Worm (Caenorhabditis elegans): Measurements from ENCODE around the gene scrm-5.

Gene scrm-5

ce11 chrIV:4154641-4155040 lies 7.6 kb upstream of the scrm-5 start, which contains the start of gene K08D10.14:
Gene K08D10.14 (plus strand): TSS chrIV:4154941.
- TF ChIP-seq hnd-1 (tag; optimal IDR thresholded peaks at IDR 0.05), result no peak
- TF ChIP-seq tra-4 (tag; optimal IDR thresholded peaks at IDR 0.05), result no peak
- no peak for TF ChIP-seq ceh-13 (GFP tag; optimal IDR thresholded peaks at IDR 0.05)
- no peak for TF ChIP-seq ceh-36 (tag; optimal IDR thresholded peaks at IDR 0.05)
- TF ChIP-seq tbx-37 (GFP tag; conservative IDR thresholded peaks at IDR 0.05), result no peak
- no peak for TF ChIP-seq ama-1 (optimal IDR thresholded peaks at IDR 0.05)
- no peak for TF ChIP-seq hmg-4 (GFP tag; optimal IDR thresholded peaks at IDR 0.05)
- TF ChIP-seq flt-1 (GFP tag; IDR thresholded peaks at IDR 0.05), result no peak
- no peak for TF ChIP-seq ets-7 (tag; optimal IDR thresholded peaks at IDR 0.05)
- no peak for TF ChIP-seq pes-1 (GFP tag; IDR thresholded peaks at IDR 0.05)
- no peak for TF ChIP-seq sea-1 (GFP tag; conservative IDR thresholded peaks at IDR 0.05)
- no peak for TF ChIP-seq tbx-11 (GFP tag; IDR thresholded peaks at IDR 0.05)
- TF ChIP-seq aly-1 (tag; optimal IDR thresholded peaks at IDR 0.05), result no peak
- no peak for TF ChIP-seq B0310.2 (tag; optimal IDR thresholded peaks at IDR 0.05)
- no peak for TF ChIP-seq hmbx-1 (tag; optimal IDR thresholded peaks at IDR 0.05)
- no peak for TF ChIP-seq scrt-1 (GFP tag; IDR thresholded peaks at IDR 0.05)
- TF ChIP-seq F13C5.2 (tag; optimal IDR thresholded peaks at IDR 0.05), result no peak

ce11 chrIV:4164392-4164791 lies 2.2 kb downstream of the scrm-5 start, which contains the start of gene scrm-8:
Gene scrm-8 (plus strand): TSS chrIV:4164692.
- TF ChIP-seq flt-1 (GFP tag; IDR thresholded peaks at IDR 0.05), result no peak
- TF ChIP-seq ama-1 (optimal IDR thresholded peaks at IDR 0.05), result no peak
- TF ChIP-seq ceh-36 (tag; optimal IDR thresholded peaks at IDR 0.05), result no peak
- TF ChIP-seq tbx-37 (GFP tag; conservative IDR thresholded peaks at IDR 0.05), result no peak
- no peak for TF ChIP-seq tra-4 (tag; optimal IDR thresholded peaks at IDR 0.05)
- TF ChIP-seq sea-1 (GFP tag; conservative IDR thresholded peaks at IDR 0.05), result no peak
- TF ChIP-seq F13C5.2 (tag; optimal IDR thresholded peaks at IDR 0.05), result no peak
- no peak for TF ChIP-seq hmbx-1 (tag; optimal IDR thresholded peaks at IDR 0.05)
- TF ChIP-seq tbx-11 (GFP tag; IDR thresholded peaks at IDR 0.05), result no peak
- no peak for TF ChIP-seq aly-1 (tag; optimal IDR thresholded peaks at IDR 0.05)
- no peak for TF ChIP-seq ceh-13 (GFP tag; optimal IDR thresholded peaks at IDR 0.05)
- TF ChIP-seq scrt-1 (GFP tag; IDR thresholded peaks at IDR 0.05), result no peak
- no peak for TF ChIP-seq hmg-4 (GFP tag; optimal IDR thresholded peaks at IDR 0.05)
- TF ChIP-seq hnd-1 (tag; optimal IDR thresholded peaks at IDR 0.05), result no peak
- TF ChIP-seq B0310.2 (tag; optimal IDR thresholded peaks at IDR 0.05), result no peak
- no peak for TF ChIP-seq ets-7 (tag; optimal IDR thresholded peaks at IDR 0.05)
- TF ChIP-seq pes-1 (GFP tag; IDR thresholded peaks at IDR 0.05), result no peak

ce11 chrIV:4167296-4167695 lies 5.1 kb downstream of the scrm-5 start:
- TF ChIP-seq F13C5.2 (tag; optimal IDR thresholded peaks at IDR 0.05) (no peak), aly-1 (tag; optimal IDR thresholded peaks at IDR 0.05) (no peak), scrt-1 (GFP tag; IDR thresholded peaks at IDR 0.05) (no peak), flt-1 (GFP tag; IDR thresholded peaks at IDR 0.05) (no peak), sea-1 (GFP tag; conservative IDR thresholded peaks at IDR 0.05) (no peak), pes-1 (GFP tag; IDR thresholded peaks at IDR 0.05) (no peak), hmg-4 (GFP tag; optimal IDR thresholded peaks at IDR 0.05) (no peak), ceh-36 (tag; optimal IDR thresholded peaks at IDR 0.05) (no peak), ets-7 (tag; optimal IDR thresholded peaks at IDR 0.05) (no peak), B0310.2 (tag; optimal IDR thresholded peaks at IDR 0.05) (no peak), hnd-1 (tag; optimal IDR thresholded peaks at IDR 0.05) (no peak), tbx-11 (GFP tag; IDR thresholded peaks at IDR 0.05) (no peak), hmbx-1 (tag; optimal IDR thresholded peaks at IDR 0.05) (no peak)

DNA sequence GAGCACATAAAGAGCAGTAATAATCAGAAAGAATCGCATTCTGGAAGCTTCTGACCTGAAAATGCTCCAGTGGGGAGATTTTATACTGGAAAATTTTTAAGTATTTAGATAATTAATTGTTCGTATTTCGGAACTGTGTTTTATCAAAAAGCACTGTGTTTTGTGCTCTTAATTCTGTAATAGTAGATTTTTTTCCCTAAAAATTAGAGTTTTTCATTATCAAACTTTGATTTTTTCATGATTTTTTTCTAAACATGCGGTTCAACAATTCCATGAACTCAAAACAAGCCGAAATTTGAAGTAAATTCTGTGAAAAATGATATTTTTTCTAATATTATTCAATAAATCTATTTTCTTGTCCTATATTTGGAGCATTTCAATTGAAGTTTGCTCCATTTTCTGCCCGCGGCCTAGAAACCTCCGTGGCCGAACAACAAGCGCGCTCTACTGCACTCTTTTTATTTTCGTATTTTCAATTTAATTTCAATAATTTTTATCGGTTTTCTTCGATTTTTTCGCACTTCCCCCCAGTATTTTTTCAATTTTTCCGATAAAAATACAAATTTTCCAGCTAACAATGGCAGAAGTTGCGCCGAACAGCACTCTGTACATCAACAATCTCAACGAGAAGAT lies 9.4 kb downstream of the scrm-5 start, which contains the start of the genes K08D10.13 and rnp-2:
K08D10.13 (minus strand) TSS at position 51 of the 633 bp plus-strand sequence.
rnp-2 (plus strand) TSS at position 546 of the 633 bp plus-strand sequence.
- TF ChIP-seq tbx-37 (GFP tag; conservative IDR thresholded peaks at IDR 0.05) (0 out of 2 replicates have a peak, but pooled peaks have one; percentile 27), ama-1 (optimal IDR thresholded peaks at IDR 0.05) (no peak)

DNA sequence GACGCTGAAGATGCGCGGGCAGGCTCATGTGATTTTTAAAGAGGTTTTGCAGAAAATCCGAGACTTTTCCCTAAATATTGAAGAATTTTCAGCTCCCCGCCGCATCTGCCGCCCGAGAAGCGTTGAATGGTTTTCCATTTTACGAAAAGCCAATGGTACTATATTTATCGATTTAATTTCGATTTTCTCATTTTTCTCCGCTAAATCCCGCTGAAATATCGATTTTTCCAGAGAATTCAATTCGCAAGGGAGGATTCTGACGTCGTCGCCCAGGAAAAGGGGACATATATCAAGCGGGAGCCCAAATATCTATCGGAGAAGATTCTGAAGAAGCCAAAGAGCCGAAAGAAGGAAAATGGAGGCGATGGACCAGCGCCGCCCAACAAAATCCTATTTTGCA lies 10.0 kb downstream of the scrm-5 start:
- no peak for TF ChIP-seq tra-4 (tag; optimal IDR thresholded peaks at IDR 0.05)
- no peak for TF ChIP-seq tbx-11 (GFP tag; IDR thresholded peaks at IDR 0.05)
- no peak for TF ChIP-seq sea-1 (GFP tag; conservative IDR thresholded peaks at IDR 0.05)
- no peak for TF ChIP-seq ets-7 (tag; optimal IDR thresholded peaks at IDR 0.05)
- no peak for TF ChIP-seq hnd-1 (tag; optimal IDR thresholded peaks at IDR 0.05)
- TF ChIP-seq aly-1 (tag; optimal IDR thresholded peaks at IDR 0.05), result no peak

- TF ChIP-seq pes-1 (GFP tag; IDR thresholded peaks at IDR 0.05), result no peak
- TF ChIP-seq tbx-11 (GFP tag; IDR thresholded peaks at IDR 0.05), result no peak
- TF ChIP-seq flt-1 (GFP tag; IDR thresholded peaks at IDR 0.05), result no peak
- TF ChIP-seq tbx-37 (GFP tag; conservative IDR thresholded peaks at IDR 0.05), result no peak
- no peak for TF ChIP-seq hmg-4 (GFP tag; optimal IDR thresholded peaks at IDR 0.05)
- no peak for TF ChIP-seq ama-1 (optimal IDR thresholded peaks at IDR 0.05)
- no peak for TF ChIP-seq B0310.2 (tag; optimal IDR thresholded peaks at IDR 0.05)
- TF ChIP-seq hnd-1 (tag; optimal IDR thresholded peaks at IDR 0.05), result no peak
- TF ChIP-seq aly-1 (tag; optimal IDR thresholded peaks at IDR 0.05), result no peak
- no peak for TF ChIP-seq ets-7 (tag; optimal IDR thresholded peaks at IDR 0.05)
- no peak for TF ChIP-seq tra-4 (tag; optimal IDR thresholded peaks at IDR 0.05)
- TF ChIP-seq F13C5.2 (tag; optimal IDR thresholded peaks at IDR 0.05), result no peak
- no peak for TF ChIP-seq sea-1 (GFP tag; conservative IDR thresholded peaks at IDR 0.05)
- no peak for TF ChIP-seq hmbx-1 (tag; optimal IDR thresholded peaks at IDR 0.05)
- TF ChIP-seq ceh-36 (tag; optimal IDR thresholded peaks at IDR 0.05), result no peak
- no peak for TF ChIP-seq ceh-13 (GFP tag; optimal IDR thresholded peaks at IDR 0.05)
Measured at ce11 chrIV:4173789-4174188, 11.6 kb downstream of the scrm-5 start, which contains the start of gene rnp-3. Gene rnp-3 (plus strand): TSS chrIV:4174089.

ce11 chrIV:4176088-4176487 lies 13.9 kb downstream of the scrm-5 start, which contains the start of gene dnj-15:
Gene dnj-15 (plus strand): TSS chrIV:4176388.
- TF ChIP-seq ama-1 (optimal IDR thresholded peaks at IDR 0.05) (no peak), tra-4 (tag; optimal IDR thresholded peaks at IDR 0.05) (no peak), ceh-13 (GFP tag; optimal IDR thresholded peaks at IDR 0.05) (no peak), pes-1 (GFP tag; IDR thresholded peaks at IDR 0.05) (no peak), tbx-11 (GFP tag; IDR thresholded peaks at IDR 0.05) (no peak), flt-1 (GFP tag; IDR thresholded peaks at IDR 0.05) (no peak), ceh-36 (tag; optimal IDR thresholded peaks at IDR 0.05) (no peak), hmbx-1 (tag; optimal IDR thresholded peaks at IDR 0.05) (no peak), hnd-1 (tag; optimal IDR thresholded peaks at IDR 0.05) (no peak), aly-1 (tag; optimal IDR thresholded peaks at IDR 0.05) (no peak), B0310.2 (tag; optimal IDR thresholded peaks at IDR 0.05) (no peak), F13C5.2 (tag; optimal IDR thresholded peaks at IDR 0.05) (no peak), ets-7 (tag; optimal IDR thresholded peaks at IDR 0.05) (no peak), hmg-4 (GFP tag; optimal IDR thresholded peaks at IDR 0.05) (no peak), tbx-37 (GFP tag; conservative IDR thresholded peaks at IDR 0.05) (no peak), sea-1 (GFP tag; conservative IDR thresholded peaks at IDR 0.05) (no peak)
